Worm (Caenorhabditis elegans) whole organism, L4/young adult: ENCODE data around the gene fis-2.

Experiments used
- W03F9.2 ChIP-seq: fragments of 150-350 bp; optimal IDR thresholded peaks from 2 replicates; lab custom pipeline; 2014; ENCODE audit warnings: missing biosample characterization, missing genetic modification characterization
- dao-5 ChIP-seq: sonication (generic microtip); optimal IDR thresholded peaks from 2 replicates; lab custom pipeline; 2016; ENCODE audit warnings: missing genotype, missing genetic modification characterization, moderate library complexity, missing compliant biosample characterization
- him-1 ChIP-seq: sonication (generic microtip); optimal IDR thresholded peaks from 2 replicates; lab custom pipeline; 2016; ENCODE audit warnings: missing genotype, missing genetic modification reagents, missing genetic modification characterization, missing compliant biosample characterization

The fis-2 gene

ce11 chrX:8299554-8299953 lies 14.5 kb upstream of the fis-2 start, which contains the start of gene ced-13:
ced-13 (minus strand) TSS chrX:8299654.
- TF ChIP-seq W03F9.2 (no peak), him-1 (tag; lab: Kevin White, UChicago) (no peak), dao-5 (tag; lab: Kevin White, UChicago) (no peak)

- TF ChIP-seq dao-5 (tag; lab: Kevin White, UChicago) (no peak), W03F9.2 (no peak), him-1 (tag; lab: Kevin White, UChicago) (no peak)
These were observed 12.3 kb upstream of the fis-2 start for ce11 chrX:8297333-8297732.

ce11 chrX:8294586-8294985 lies 9.6 kb upstream of the fis-2 start, which contains the start of gene R09F10.3:
R09F10.3 (plus strand) TSS chrX:8294625.
- TF ChIP-seq W03F9.2 (no peak), him-1 (tag; lab: Kevin White, UChicago) (no peak)

ce11 chrX:8286740-8287299 lies 1.8 kb upstream of the fis-2 start, which contains the start of gene sec-16A.2:
sec-16A.2 (plus strand) TSS chrX:8287249.
- TF ChIP-seq dao-5 (tag; lab: Kevin White, UChicago) (no peak), W03F9.2 (no peak), him-1 (tag; lab: Kevin White, UChicago) (no peak)

- no peak for TF ChIP-seq dao-5 (tag; lab: Kevin White, UChicago)
- TF ChIP-seq W03F9.2: no peak
- no peak for TF ChIP-seq him-1 (tag; lab: Kevin White, UChicago)
These were observed 1.1 kb upstream of the fis-2 start for ce11 chrX:8286164-8286563.

ce11 chrX:8284003-8284402 lies 1.0 kb downstream of the fis-2 start:
- TF ChIP-seq him-1 (tag; lab: Kevin White, UChicago) (no peak), W03F9.2 (no peak), dao-5 (tag; lab: Kevin White, UChicago) (no peak)

- TF ChIP-seq dao-5 (tag; lab: Kevin White, UChicago) (no peak), him-1 (tag; lab: Kevin White, UChicago) (no peak), W03F9.2 (no peak)
These were observed 8.0 kb downstream of the fis-2 start for ce11 chrX:8276984-8277383.

- TF ChIP-seq dao-5 (tag; lab: Kevin White, UChicago) (no peak), him-1 (tag; lab: Kevin White, UChicago) (no peak), W03F9.2 (no peak)
These were observed 8.7 kb downstream of the fis-2 start for ce11 chrX:8276333-8276732.

ce11 chrX:8274869-8275268 lies 10.2 kb downstream of the fis-2 start, which contains the start of gene ksr-1:
ksr-1 (plus strand) TSS chrX:8275169.
- TF ChIP-seq dao-5 (tag; lab: Kevin White, UChicago) (no peak), him-1 (tag; lab: Kevin White, UChicago) (no peak), W03F9.2 (no peak)

- TF ChIP-seq W03F9.2 (no peak), dao-5 (tag; lab: Kevin White, UChicago) (no peak), him-1 (tag; lab: Kevin White, UChicago) (no peak)
These were observed 11.5 kb downstream of the fis-2 start for ce11 chrX:8273496-8273895.

ce11 chrX:8270971-8271553 lies 14.0 kb downstream of the fis-2 start, which contains the start of gene cutl-29:
cutl-29 (minus strand) TSS chrX:8271021.
- TF ChIP-seq him-1 (tag; lab: Kevin White, UChicago) (no peak), W03F9.2 (no peak), dao-5 (tag; lab: Kevin White, UChicago) (no peak)

ce11 chrX:8268083-8268482 lies 16.9 kb downstream of the fis-2 start:
- TF ChIP-seq W03F9.2: no peak

- no peak for TF ChIP-seq dao-5 (tag; lab: Kevin White, UChicago)
- TF ChIP-seq him-1 (tag; lab: Kevin White, UChicago): no peak
- TF ChIP-seq W03F9.2: no peak
These were observed 22.3 kb downstream of the fis-2 start for ce11 chrX:8262734-8263133.

ce11 chrX:8261125-8261684 lies 23.8 kb downstream of the fis-2 start, which contains the start of gene M60.7:
M60.7 (minus strand) TSS chrX:8261175.
- no peak for TF ChIP-seq him-1 (tag; lab: Kevin White, UChicago)
- TF ChIP-seq W03F9.2: no peak
- TF ChIP-seq dao-5 (tag; lab: Kevin White, UChicago): no peak
